Fruit fly (Drosophila melanogaster): ENCODE data around the gene dop.
A peak's percentile ranks its signal among the peaks of the same experiment; 100 is the strongest.

The dop gene

dm6 chr3L:15563058-15563850, 2.6 kb upstream of the dop start, which contains the start of the genes CG7739 and SCCRO (continued):
- TF ChIP-seq CG10654 (GFP tag; optimal IDR thresholded peaks at IDR 0.05), result peak; percentile 39
- no peak for TF ChIP-seq wek (GFP tag; optimal IDR thresholded peaks at IDR 0.05)
- TF ChIP-seq CG10209 (GFP tag; optimal IDR thresholded peaks at IDR 0.05), result peak; percentile 45
- TF ChIP-seq CG7963 (GFP tag; IDR thresholded peaks at IDR 0.05; ENCODE audit: partially characterized antibody), result no peak
- no peak for TF ChIP-seq fd64A (GFP tag; optimal IDR thresholded peaks at IDR 0.05)
- peak; percentile 66 for TF ChIP-seq ttk (GFP tag; IDR thresholded peaks at IDR 0.05)
- peak; percentile 66 for TF ChIP-seq Aef1 (GFP tag; IDR thresholded peaks at IDR 0.05)
- TF ChIP-seq D19A (tag; optimal IDR thresholded peaks at IDR 0.05), result peak; percentile 47
- no peak for TF ChIP-seq BtbVII (GFP tag; optimal IDR thresholded peaks at IDR 0.05)
- TF ChIP-seq sr (GFP tag; IDR thresholded peaks at IDR 0.05), result no peak
- no peak for TF ChIP-seq Bgb (GFP tag; IDR thresholded peaks at IDR 0.05; ENCODE audit: partially characterized antibody)
- peak; percentile 77 for TF ChIP-seq Rfx (GFP tag; IDR thresholded peaks at IDR 0.05)
- no peak for TF ChIP-seq crol (GFP tag; IDR thresholded peaks at IDR 0.05)
- no peak for TF ChIP-seq pnt (GFP tag; optimal IDR thresholded peaks at IDR 0.05)
- TF ChIP-seq CG6854 (GFP tag; optimal IDR thresholded peaks at IDR 0.05), result no peak
- no peak for TF ChIP-seq fru (optimal IDR thresholded peaks at IDR 0.05)
- TF ChIP-seq sens (GFP tag), result peak; percentile 58
- TF ChIP-seq CG32767 (GFP tag; IDR thresholded peaks at IDR 0.05), result peak; percentile 43; the same call in 1 of the 2 replicates
- peak; percentile 74 for TF ChIP-seq CoRest (tag; optimal IDR thresholded peaks at IDR 0.05)
- no peak for TF ChIP-seq CG10274 (GFP tag; optimal IDR thresholded peaks at IDR 0.05)
- no peak; the same call in 1 of the 2 replicates for TF ChIP-seq ap (GFP tag; IDR thresholded peaks at IDR 0.05)
- TF ChIP-seq en (GFP tag; optimal IDR thresholded peaks at IDR 0.05), result no peak
- no peak for TF ChIP-seq abd-A (tag; optimal IDR thresholded peaks at IDR 0.05)
- TF ChIP-seq NC2β (GFP tag; optimal IDR thresholded peaks at IDR 0.05), result peak; percentile 32
- TF ChIP-seq nerfin-1 (tag; optimal IDR thresholded peaks at IDR 0.05), result peak; percentile 5
- TF ChIP-seq ftz-f1 (GFP tag; optimal IDR thresholded peaks at IDR 0.05), result no peak
- TF ChIP-seq btn (GFP tag; optimal IDR thresholded peaks at IDR 0.05), result no peak
- TF ChIP-seq mirr (GFP tag; optimal IDR thresholded peaks at IDR 0.05), result no peak
- TF ChIP-seq CG31365 (tag; optimal IDR thresholded peaks at IDR 0.05), result no peak
- peak; percentile 14 for TF ChIP-seq vfl (GFP tag; optimal IDR thresholded peaks at IDR 0.05)
- peak; percentile 62; the same call in 1 of the 2 replicates for TF ChIP-seq CG1024 (GFP tag; IDR thresholded peaks at IDR 0.05)
- no peak for TF ChIP-seq CG6765 (GFP tag; optimal IDR thresholded peaks at IDR 0.05)
- TF ChIP-seq dysf (GFP tag; IDR thresholded peaks at IDR 0.05), result peak; percentile 70; the same call in 2 of the 3 replicates
- peak; percentile 64; the same call in 1 of the 2 replicates for TF ChIP-seq CG6272 (GFP tag; IDR thresholded peaks at IDR 0.05)
- TF ChIP-seq ara (GFP tag; IDR thresholded peaks at IDR 0.05), result no peak
- TF ChIP-seq tgo (GFP tag; IDR thresholded peaks at IDR 0.05), result peak; percentile 69
- peak; percentile 8; the same call in 1 of the 2 replicates for TF ChIP-seq ham (GFP tag; IDR thresholded peaks at IDR 0.05)
- peak; percentile 22 for TF ChIP-seq CG12299 (tag; optimal IDR thresholded peaks at IDR 0.05)
- no peak for TF ChIP-seq CG8281 (tag; optimal IDR thresholded peaks at IDR 0.05)
- no peak for TF ChIP-seq Camta (GFP tag; optimal IDR thresholded peaks at IDR 0.05)
- no peak for TF ChIP-seq CG42726 (GFP tag; IDR thresholded peaks at IDR 0.05; ENCODE audit: partially characterized antibody)
- TF ChIP-seq Dll (GFP tag; IDR thresholded peaks at IDR 0.05; ENCODE audit: partially characterized antibody), result peak; percentile 59; the same call in 2 of the 4 replicates
- peak; percentile 42 for TF ChIP-seq Mad (GFP tag; optimal IDR thresholded peaks at IDR 0.05)
- no peak for TF ChIP-seq Blimp-1 (GFP tag; optimal IDR thresholded peaks at IDR 0.05)
- peak; percentile 66 for TF ChIP-seq gfzf (GFP tag; optimal IDR thresholded peaks at IDR 0.05)

All from whole organism, embryonic.